Fruit fly (Drosophila melanogaster) whole organism, prepupa: ENCODE measurements around the gene CG11983.

Experiments used
- Blimp-1 ChIP-seq: fragments of 200-800 bp; sonication (Bioruptor generic); optimal IDR thresholded peaks from 3 replicates; lab custom pipeline; 2017; ENCODE audit warnings: missing biosample characterization, missing genetic modification characterization, mild to moderate bottlenecking, moderate library complexity, missing genetic modification reagents
- CG10669 ChIP-seq: fragments of 200-800 bp; sonication (Bioruptor generic); optimal IDR thresholded peaks from 3 replicates; lab custom pipeline; 2018; ENCODE audit warnings: missing biosample characterization, mild to moderate bottlenecking, missing genetic modification characterization, moderate library complexity
- CG11762 ChIP-seq: fragments of 200-800 bp; sonication (Bioruptor generic); optimal IDR thresholded peaks from 3 replicates; lab custom pipeline; 2016; ENCODE audit warnings: missing biosample characterization, missing genetic modification characterization; ENCODE audit not compliant: insufficient read depth
- CG11902 ChIP-seq: fragments of 200-800 bp; sonication (Bioruptor generic); optimal IDR thresholded peaks from 3 replicates; lab custom pipeline; 2016; ENCODE audit warnings: missing biosample characterization, missing genetic modification characterization
- CG15336 ChIP-seq: fragments of 200-800 bp; sonication (Bioruptor generic); IDR thresholded peaks from 2 replicates; pipeline ENCODE4 v1.3.6; 2022; ENCODE audit warnings: missing biosample characterization, missing genetic modification characterization
- CG1621 ChIP-seq: fragments of 200-800 bp; sonication (Bioruptor generic); optimal IDR thresholded peaks from 3 replicates; lab custom pipeline; 2018; ENCODE audit warnings: missing biosample characterization, mild to moderate bottlenecking, missing genetic modification characterization
- CG16779 ChIP-seq: fragments of 200-800 bp; sonication (Bioruptor generic); optimal IDR thresholded peaks from 3 replicates; lab custom pipeline; 2017; ENCODE audit warnings: missing biosample characterization, mild to moderate bottlenecking, missing genetic modification characterization
- CG3032 ChIP-seq: fragments of 200-800 bp; optimal IDR thresholded peaks from 2 replicates; lab custom pipeline; 2019; ENCODE audit warnings: missing biosample characterization, mild to moderate bottlenecking, missing genetic modification characterization, moderate library complexity
- CG31627 ChIP-seq: fragments of 200-800 bp; sonication (Bioruptor generic); optimal IDR thresholded peaks from 3 replicates; lab custom pipeline; 2016; ENCODE audit warnings: missing biosample characterization, missing genetic modification characterization
- CG32006 ChIP-seq: fragments of 200-800 bp; sonication (Bioruptor generic); optimal IDR thresholded peaks from 3 replicates; lab custom pipeline; 2017; ENCODE audit warnings: missing biosample characterization, mild to moderate bottlenecking, missing genetic modification characterization
- CG34406 ChIP-seq: fragments of 200-800 bp; sonication (Bioruptor generic); optimal IDR thresholded peaks from 3 replicates; lab custom pipeline; 2016; ENCODE audit warnings: missing biosample characterization, missing genetic modification characterization
- CG3919 ChIP-seq: fragments of 200-800 bp; sonication (Bioruptor generic); optimal IDR thresholded peaks from 3 replicates; lab custom pipeline; 2016; ENCODE audit warnings: missing biosample characterization, missing genetic modification characterization
- CG4318 ChIP-seq: fragments of 200-800 bp; sonication (Bioruptor generic); optimal IDR thresholded peaks from 3 replicates; lab custom pipeline; 2017; ENCODE audit warnings: missing biosample characterization, mild to moderate bottlenecking, missing genetic modification characterization
- CG6792 ChIP-seq: fragments of 200-800 bp; sonication (Bioruptor generic); optimal IDR thresholded peaks from 3 replicates; lab custom pipeline; 2016; ENCODE audit warnings: missing biosample characterization, missing genetic modification characterization
- CG6808 ChIP-seq: fragments of 200-800 bp; sonication (Bioruptor generic); optimal IDR thresholded peaks from 3 replicates; lab custom pipeline; 2017; ENCODE audit warnings: missing biosample characterization, missing genetic modification characterization, mild to moderate bottlenecking, moderate library complexity, missing genetic modification reagents
- CG6854 ChIP-seq: fragments of 200-800 bp; sonication (Bioruptor generic); optimal IDR thresholded peaks from 2 replicates; lab custom pipeline; 2017; ENCODE audit warnings: missing biosample characterization, mild to moderate bottlenecking, missing genetic modification characterization
- CG8119 ChIP-seq: fragments of 200-800 bp; sonication (Bioruptor generic); IDR thresholded peaks from 3 replicates; pipeline ENCODE4 v1.3.6; 2022; ENCODE audit warnings: missing biosample characterization, missing genetic modification characterization
- CG8632 ChIP-seq: fragments of 200-800 bp; sonication (Bioruptor generic); optimal IDR thresholded peaks from 3 replicates; lab custom pipeline; 2016; ENCODE audit warnings: missing biosample characterization, missing genetic modification characterization
- CG9139 ChIP-seq: fragments of 200-800 bp; sonication (Bioruptor generic); optimal IDR thresholded peaks from 3 replicates; lab custom pipeline; 2017; ENCODE audit warnings: missing biosample characterization, mild to moderate bottlenecking, missing genetic modification characterization
- Eip78C ChIP-seq: fragments of 200-800 bp; sonication (Bioruptor generic); peaks from one replicate; lab custom pipeline; 2016; ENCODE audit warnings: missing biosample characterization, missing genetic modification characterization
- Eip93F ChIP-seq: fragments of 200-800 bp; sonication (Bioruptor generic); optimal IDR thresholded peaks from 2 replicates; lab custom pipeline; 2016; ENCODE audit warnings: missing biosample characterization, mild to moderate bottlenecking, missing genetic modification characterization
- Ets21C ChIP-seq: fragments of 200-800 bp; sonication (Bioruptor generic); optimal IDR thresholded peaks from 3 replicates; lab custom pipeline; 2016; ENCODE audit warnings: missing biosample characterization, missing genetic modification characterization
- Ets96B ChIP-seq: fragments of 200-800 bp; optimal IDR thresholded peaks from 2 replicates; lab custom pipeline; 2019; ENCODE audit warnings: missing biosample characterization, mild to moderate bottlenecking, missing genetic modification characterization, moderate library complexity
- Gug ChIP-seq: fragments of 200-800 bp; sonication (Bioruptor generic); IDR thresholded peaks from 2 replicates; pipeline ENCODE4 v1.3.6; 2022; ENCODE audit warnings: missing biosample characterization, missing genetic modification characterization
- Hr38 ChIP-seq: sonication (Bioruptor generic); optimal IDR thresholded peaks from 2 replicates; lab custom pipeline; 2016; ENCODE audit warnings: missing biosample characterization, missing genetic modification characterization
- Hr4 ChIP-seq: fragments of 200-800 bp; sonication (Bioruptor generic); optimal IDR thresholded peaks from 3 replicates; lab custom pipeline; 2016; ENCODE audit warnings: missing biosample characterization, missing genetic modification characterization
- Lpt ChIP-seq: fragments of 200-800 bp; sonication (Bioruptor generic); optimal IDR thresholded peaks from 3 replicates; lab custom pipeline; 2016; ENCODE audit warnings: missing biosample characterization, missing genetic modification characterization
- Met ChIP-seq: fragments of 200-800 bp; sonication (Bioruptor generic); optimal IDR thresholded peaks from 3 replicates; lab custom pipeline; 2016; ENCODE audit warnings: missing biosample characterization, missing genetic modification characterization
- OdsH ChIP-seq: fragments of 200-800 bp; sonication (Bioruptor generic); optimal IDR thresholded peaks from 3 replicates; lab custom pipeline; 2016; ENCODE audit warnings: missing biosample characterization, missing genetic modification characterization
- Sox102F ChIP-seq: fragments of 200-800 bp; sonication (Bioruptor generic); optimal IDR thresholded peaks from 2 replicates; lab custom pipeline; 2016; ENCODE audit warnings: missing biosample characterization, mild to moderate bottlenecking, missing genetic modification characterization
- Sox15 ChIP-seq: fragments of 200-800 bp; sonication (Bioruptor generic); optimal IDR thresholded peaks from 3 replicates; lab custom pipeline; 2016; ENCODE audit warnings: missing biosample characterization, missing genetic modification characterization
- achi ChIP-seq: fragments of 200-800 bp; sonication (Bioruptor generic); optimal IDR thresholded peaks from 3 replicates; lab custom pipeline; 2016; ENCODE audit warnings: missing biosample characterization, missing genetic modification characterization
- cyc ChIP-seq: fragments of 200-800 bp; sonication (Bioruptor generic); optimal IDR thresholded peaks from 3 replicates; lab custom pipeline; 2016; ENCODE audit warnings: missing biosample characterization, missing genetic modification characterization
- dsx ChIP-seq: fragments of 200-800 bp; optimal IDR thresholded peaks from 3 replicates; lab custom pipeline; 2019; ENCODE audit warnings: missing biosample characterization, mild to moderate bottlenecking, missing genetic modification characterization, moderate library complexity; ENCODE audit not compliant: poor library complexity, severe bottlenecking
- eg ChIP-seq: fragments of 200-800 bp; sonication (Bioruptor generic); IDR thresholded peaks from 3 replicates; pipeline ENCODE4 v1.3.6; 2022; ENCODE audit warnings: missing biosample characterization, missing genetic modification characterization
- esn ChIP-seq: fragments of 200-800 bp; sonication (Bioruptor generic); optimal IDR thresholded peaks from 2 replicates; lab custom pipeline; 2016; ENCODE audit warnings: missing biosample characterization, mild to moderate bottlenecking, missing genetic modification characterization, moderate library complexity
- fd59A ChIP-seq: fragments of 200-800 bp; sonication (Bioruptor generic); optimal IDR thresholded peaks from 2 replicates; lab custom pipeline; 2017; ENCODE audit warnings: missing biosample characterization, mild to moderate bottlenecking, missing genetic modification characterization, missing genetic modification reagents
- lz ChIP-seq: fragments of 200-800 bp; sonication (Bioruptor generic); optimal IDR thresholded peaks from 3 replicates; lab custom pipeline; 2016; ENCODE audit warnings: missing biosample characterization, missing genetic modification characterization
- net ChIP-seq: fragments of 200-800 bp; sonication (Bioruptor generic); optimal IDR thresholded peaks from 3 replicates; lab custom pipeline; 2016; ENCODE audit warnings: missing biosample characterization, missing genetic modification characterization
- salr ChIP-seq, 2 experiments: fragments of 200-800 bp; sonication (Bioruptor generic); optimal IDR thresholded peaks; 3 replicates each; lab custom pipeline; 2016 to 2018; ENCODE audit warnings: missing biosample characterization in 2 of 2, missing genetic modification characterization in 2 of 2, mild to moderate bottlenecking in 1 of 2
- spab ChIP-seq: fragments of 200-800 bp; sonication (Bioruptor generic); optimal IDR thresholded peaks from 2 replicates; lab custom pipeline; 2017; ENCODE audit warnings: missing biosample characterization, mild to moderate bottlenecking, missing genetic modification characterization, missing genetic modification reagents
- svp ChIP-seq: fragments of 200-800 bp; sonication (Bioruptor generic); peaks from one replicate; lab custom pipeline; 2016; ENCODE audit warnings: missing biosample characterization, missing genetic modification characterization
- topi ChIP-seq: fragments of 200-800 bp; sonication (Bioruptor generic); optimal IDR thresholded peaks from 3 replicates; lab custom pipeline; 2016; ENCODE audit warnings: missing biosample characterization, missing genetic modification characterization
- vri ChIP-seq: fragments of 200-800 bp; sonication (Bioruptor generic); optimal IDR thresholded peaks from 3 replicates; lab custom pipeline; 2016; ENCODE audit warnings: missing biosample characterization, mild to moderate bottlenecking, missing genetic modification characterization

The CG11983 gene

DNA sequence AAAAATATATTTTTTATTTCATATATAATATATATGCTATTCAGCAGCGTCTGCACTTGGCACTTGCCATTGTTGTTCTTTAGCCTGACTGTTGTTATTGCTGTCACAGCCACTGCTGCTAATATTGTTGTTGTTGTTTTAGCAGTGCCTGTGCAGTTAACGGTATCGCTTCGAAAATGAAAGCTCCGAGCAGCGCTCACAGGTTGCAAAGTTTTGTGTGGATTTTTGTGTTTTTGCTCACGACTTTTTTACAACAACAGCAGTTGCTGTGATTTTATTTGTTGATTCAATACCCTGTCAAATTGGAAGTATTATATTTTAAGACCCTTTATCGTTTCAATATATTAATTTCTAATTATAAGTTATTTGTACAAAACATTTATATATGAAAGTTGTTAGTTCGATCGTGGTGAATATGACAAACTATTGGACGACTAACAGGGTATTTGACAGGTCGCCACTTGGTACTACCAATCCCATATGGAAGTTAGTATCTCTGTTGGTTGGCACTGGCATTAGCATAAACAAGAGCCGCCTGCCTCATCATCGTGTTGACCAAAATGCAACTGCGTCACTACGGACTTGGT, 44.3 kb upstream of the CG11983 start (continued):
- no peak for TF ChIP-seq net (GFP tag; lab: Kevin White, UChicago)
- TF ChIP-seq CG10669 (GFP tag; lab: Kevin White, UChicago) = no peak
- TF ChIP-seq Ets21C (GFP tag; lab: Kevin White, UChicago) = no peak
- no peak for TF ChIP-seq CG6792 (GFP tag; lab: Kevin White, UChicago)
- no peak for TF ChIP-seq Gug (GFP tag; lab: Robert Waterston, UW)
- TF ChIP-seq CG6854 (GFP tag; lab: Kevin White, UChicago) = no peak
- no peak for TF ChIP-seq CG11902 (GFP tag; lab: Kevin White, UChicago)
- no peak for TF ChIP-seq CG3919 (GFP tag; lab: Kevin White, UChicago)

DNA sequence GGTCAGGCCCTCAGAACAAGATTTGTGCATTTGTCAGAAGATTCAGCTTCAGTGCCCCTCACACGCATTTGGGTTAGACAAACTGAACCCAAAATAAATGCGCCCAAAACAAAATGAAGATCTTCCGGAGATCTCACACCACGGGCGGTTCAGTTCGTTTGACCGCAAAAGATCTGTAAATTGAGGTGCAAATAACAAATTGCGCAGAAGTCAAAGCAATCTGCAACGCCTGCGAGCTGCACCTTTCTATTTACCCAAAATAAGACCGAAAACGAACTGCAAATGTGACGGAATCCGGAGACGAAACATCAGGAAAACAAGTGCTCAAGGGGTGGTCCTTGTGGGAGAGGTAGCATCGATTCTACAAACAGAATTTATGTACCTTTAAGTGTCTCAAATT, 42.6 kb upstream of the CG11983 start:
- TF ChIP-seq CG3032 (tag; lab: Kevin White, UChicago) (no peak), cyc (GFP tag; lab: Kevin White, UChicago) (no peak), CG15336 (GFP tag; lab: Robert Waterston, UW) (no peak), CG8119 (GFP tag; lab: Robert Waterston, UW) (no peak), vri (no peak), CG6808 (no peak), Eip78C (GFP tag; lab: Kevin White, UChicago) (no peak), Sox15 (GFP tag; lab: Kevin White, UChicago) (no peak), achi (GFP tag; lab: Kevin White, UChicago) (no peak), CG6854 (GFP tag; lab: Kevin White, UChicago) (no peak), lz (no peak), Met (GFP tag; lab: Kevin White, UChicago) (no peak)

DNA sequence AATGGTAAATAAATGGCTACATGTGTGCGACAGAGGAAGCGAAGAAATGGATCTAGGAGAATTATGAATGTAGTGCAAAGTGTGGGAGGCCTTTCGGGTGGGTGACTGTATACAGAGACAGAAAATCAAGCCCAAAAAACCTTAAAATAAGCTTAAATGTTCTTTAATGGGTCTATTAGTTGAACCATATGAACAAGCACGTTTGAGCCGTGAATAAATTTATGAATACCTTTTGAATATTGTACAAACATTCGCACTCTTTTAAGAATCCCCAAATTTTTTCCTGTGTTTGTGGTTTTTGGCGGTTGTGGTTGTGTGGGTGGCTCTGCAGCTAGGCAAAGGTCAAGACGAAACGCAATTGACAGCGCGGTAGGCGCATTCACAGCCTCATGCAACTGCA, 41.5 kb upstream of the CG11983 start:
- no peak for TF ChIP-seq CG6792 (GFP tag; lab: Kevin White, UChicago)
- no peak for TF ChIP-seq CG8632
- no peak for TF ChIP-seq CG9139 (GFP tag; lab: Kevin White, UChicago)
- TF ChIP-seq OdsH (GFP tag; lab: Kevin White, UChicago) = no peak
- TF ChIP-seq CG6808 = no peak
- TF ChIP-seq fd59A (GFP tag; lab: Kevin White, UChicago) = no peak
- TF ChIP-seq CG15336 (GFP tag; lab: Robert Waterston, UW) = no peak
- no peak for TF ChIP-seq Sox15 (GFP tag; lab: Kevin White, UChicago)
- peak; percentile 2 for TF ChIP-seq Hr4
- peak in 1 of 2 experiments; percentile 10 for TF ChIP-seq salr (GFP tag; optimal IDR thresholded peaks at IDR 0.05; lab: Kevin White, UChicago)
- TF ChIP-seq eg (GFP tag; lab: Robert Waterston, UW) = peak; percentile 59
- no peak for TF ChIP-seq CG11762 (GFP tag; lab: Kevin White, UChicago)
- TF ChIP-seq CG32006 (GFP tag; lab: Kevin White, UChicago) = peak; percentile 67
- TF ChIP-seq CG16779 (tag; lab: Kevin White, UChicago) = no peak
- no peak for TF ChIP-seq Met (GFP tag; lab: Kevin White, UChicago)
- TF ChIP-seq svp (GFP tag; lab: Kevin White, UChicago) = peak; percentile 45

DNA sequence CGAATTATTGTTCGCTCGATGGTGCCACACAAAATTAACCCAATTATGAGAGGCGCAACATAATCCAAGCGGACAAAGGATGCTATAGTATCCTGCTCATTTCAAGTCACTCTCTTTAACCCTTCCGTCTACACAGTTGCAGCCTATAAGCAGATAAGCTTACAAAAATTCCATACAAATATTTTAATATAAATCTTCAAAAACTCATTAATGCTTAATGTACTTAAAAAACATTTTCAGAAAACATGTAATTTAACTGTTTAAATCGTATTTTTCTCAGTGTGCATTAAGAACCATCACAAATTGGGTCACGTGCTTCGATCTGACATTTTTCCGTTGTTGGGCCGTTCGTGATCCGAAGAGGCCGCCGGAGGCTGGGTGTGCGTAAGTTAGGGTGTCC, 39.3 kb upstream of the CG11983 start:
- TF ChIP-seq Eip93F (GFP tag; lab: Kevin White, UChicago) (peak; percentile 60), achi (GFP tag; lab: Kevin White, UChicago) (peak; percentile 52), svp (GFP tag; lab: Kevin White, UChicago) (peak; percentile 91), Ets96B (tag; lab: Kevin White, UChicago) (peak; percentile 48), Sox102F (peak; percentile 79), CG6792 (GFP tag; lab: Kevin White, UChicago) (peak; percentile 63), Blimp-1 (GFP tag; lab: Kevin White, UChicago) (no peak), Hr4 (no peak), spab (GFP tag; lab: Kevin White, UChicago) (peak; percentile 11), CG34406 (peak; percentile 66), topi (GFP tag; lab: Kevin White, UChicago) (peak; percentile 78), Hr38 (GFP tag; lab: Kevin White, UChicago) (no peak), esn (peak; percentile 86), CG1621 (tag; lab: Kevin White, UChicago) (no peak), CG32006 (GFP tag; lab: Kevin White, UChicago) (peak; percentile 27), CG10669 (GFP tag; lab: Kevin White, UChicago) (peak; percentile 31), Met (GFP tag; lab: Kevin White, UChicago) (peak; percentile 87), CG4318 (GFP tag; lab: Kevin White, UChicago) (no peak), CG31627 (GFP tag; lab: Kevin White, UChicago) (peak; percentile 72), CG3032 (tag; lab: Kevin White, UChicago) (peak; percentile 38), CG11762 (GFP tag; lab: Kevin White, UChicago) (peak; percentile 34), Lpt (GFP tag; lab: Kevin White, UChicago) (no peak), dsx (GFP tag; lab: Kevin White, UChicago) (no peak)
